Fruit fly (Drosophila melanogaster): ENCODE results near the gene pan.

Gene pan

DNA sequence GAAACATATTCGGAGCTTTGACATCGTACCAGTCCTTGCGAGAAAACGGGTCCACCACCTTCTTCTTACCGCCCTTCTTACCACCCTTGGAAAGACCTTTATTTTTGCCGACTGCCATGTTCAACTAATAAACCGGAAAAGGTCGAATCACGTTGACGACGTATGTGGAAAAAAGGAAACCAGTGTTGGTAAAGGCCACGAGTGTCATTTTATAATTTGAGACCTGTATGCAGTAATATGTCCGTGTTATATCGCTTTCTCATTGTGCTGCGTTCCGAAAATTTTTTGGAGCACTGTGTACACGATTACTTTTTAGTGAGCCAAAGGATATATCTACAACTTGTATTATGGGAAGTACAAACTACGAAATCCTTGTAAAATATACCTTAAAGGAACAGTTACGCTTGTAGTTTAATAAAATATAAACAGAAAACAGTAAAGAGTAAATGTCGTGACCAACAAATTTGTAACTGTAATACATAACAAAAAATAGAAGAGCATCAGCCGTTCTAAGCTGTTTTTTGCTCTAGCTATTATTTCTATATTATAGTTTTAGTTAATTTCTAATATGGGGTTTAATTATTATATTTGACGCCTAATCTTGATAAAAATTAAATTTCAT is 2.0 kb upstream of the pan start, which contains the start of gene RpS3A:
RpS3A (minus strand) TSS at position 145 of the 622 bp plus-strand sequence.
- TF ChIP-seq CG17801 (GFP tag; optimal IDR thresholded peaks at IDR 0.05; ENCODE audit: partially characterized antibody) = peak; percentile 91

DNA sequence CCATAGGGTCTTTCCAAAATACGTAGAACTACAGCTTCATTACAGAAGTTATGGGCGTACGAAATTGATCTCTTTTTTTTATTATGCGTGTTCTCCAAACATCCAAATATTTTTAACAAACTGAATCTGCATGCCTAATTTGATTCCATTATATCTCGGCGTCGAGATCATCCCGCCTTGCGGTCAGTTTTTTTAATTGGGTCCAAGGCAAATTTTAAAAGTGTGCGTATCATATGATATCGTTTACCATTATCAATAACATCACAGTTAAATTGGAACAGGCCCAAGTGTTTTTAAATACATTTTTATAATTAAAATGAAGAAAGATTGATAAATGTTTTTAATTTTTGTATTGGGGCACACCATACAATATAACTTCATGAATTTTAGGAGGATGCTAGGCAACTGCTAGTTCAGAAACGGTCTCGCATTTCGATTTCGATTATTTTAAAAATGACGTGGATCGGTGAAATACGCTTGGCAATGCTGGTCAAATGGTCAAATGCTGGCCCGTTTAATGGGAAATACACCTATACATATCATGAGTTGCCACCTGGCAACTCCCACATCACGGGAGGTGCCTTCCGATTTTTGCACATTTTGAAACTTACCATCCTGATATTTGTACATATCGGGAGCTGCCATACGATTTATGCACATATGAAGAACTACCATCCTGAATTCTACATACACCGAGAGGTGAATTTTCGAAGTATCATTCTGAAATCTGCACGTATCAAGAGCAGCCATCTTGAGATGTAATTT is 760 bp upstream of the pan start:
- no peak for TF ChIP-seq CG17801 (GFP tag; optimal IDR thresholded peaks at IDR 0.05; ENCODE audit: partially characterized antibody)

DNA sequence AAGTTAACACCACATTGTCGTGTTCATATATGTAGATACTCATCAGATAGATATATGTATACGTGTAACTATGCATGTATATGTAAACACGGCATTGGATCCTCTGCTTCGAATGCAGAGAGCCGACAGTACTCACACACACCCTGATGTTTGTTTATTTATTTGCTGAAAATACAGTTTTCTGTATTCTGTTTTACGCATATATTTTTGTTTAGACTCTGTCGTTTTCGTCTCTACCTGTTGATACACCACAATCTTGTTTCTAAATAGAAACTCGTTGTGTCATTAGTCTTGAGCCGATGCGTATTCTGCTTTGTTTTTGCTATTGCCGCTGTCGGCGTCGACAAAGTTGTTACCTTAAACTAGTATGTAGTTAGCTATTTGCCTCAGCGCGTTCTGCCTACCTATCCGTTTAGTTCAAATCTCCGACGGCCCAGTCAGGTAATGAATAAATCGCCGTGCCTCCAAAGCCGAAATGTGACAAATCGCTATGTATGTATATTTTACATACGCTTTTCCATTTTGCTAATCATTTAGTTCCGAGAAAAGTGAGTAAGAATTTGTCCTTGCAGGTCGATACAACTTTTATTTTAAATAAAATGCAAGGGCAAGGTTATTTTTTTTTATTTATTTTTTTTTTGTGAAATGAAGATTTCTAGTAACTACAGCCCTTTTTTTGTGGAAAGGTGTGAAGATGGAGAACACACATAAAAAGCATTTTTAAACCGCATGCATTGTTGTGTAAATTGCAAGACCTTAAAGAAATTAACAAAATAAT is 1.2 kb downstream of the pan start:
- no peak for TF ChIP-seq CG17801 (GFP tag; optimal IDR thresholded peaks at IDR 0.05; ENCODE audit: partially characterized antibody)

DNA sequence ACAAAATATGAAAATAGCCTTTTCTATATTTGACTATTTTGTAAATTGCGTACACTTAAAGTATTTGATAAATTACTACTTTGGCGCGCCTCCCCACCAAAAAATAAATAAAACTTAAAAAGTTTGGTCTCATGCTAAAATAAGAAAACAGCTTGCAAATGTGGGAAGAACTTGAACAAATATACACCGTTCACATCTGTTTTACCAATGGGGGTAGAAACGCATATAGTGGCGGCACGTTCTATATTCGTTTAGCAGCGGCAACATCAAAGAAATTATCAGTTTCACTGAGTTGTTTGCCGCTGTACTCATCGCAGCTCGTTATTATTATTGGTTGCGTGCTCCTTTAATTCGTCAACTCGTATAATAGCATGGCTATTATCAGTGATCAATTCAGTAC is 7.0 kb downstream of the pan start:
- TF ChIP-seq CG17801 (GFP tag; optimal IDR thresholded peaks at IDR 0.05; ENCODE audit: partially characterized antibody) = no peak

DNA sequence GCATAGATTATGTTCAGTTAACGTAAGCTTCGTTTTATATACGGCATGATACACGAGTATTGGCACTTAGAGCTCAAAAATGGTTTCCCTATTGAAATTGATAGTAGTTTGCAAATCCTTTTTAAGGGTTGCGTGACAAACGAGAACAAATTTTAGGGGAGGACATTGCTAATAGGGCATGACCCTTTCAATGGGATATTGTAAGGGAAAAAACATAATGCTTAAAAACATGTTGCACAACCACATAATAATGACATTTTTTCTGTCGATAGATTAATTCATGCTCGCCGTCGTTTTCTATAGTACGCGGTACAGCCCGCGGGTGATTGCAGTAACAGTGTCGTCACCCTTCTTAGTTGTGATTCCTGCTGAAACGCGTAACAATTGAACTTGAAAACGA is 15.7 kb downstream of the pan start:
- no peak for TF ChIP-seq CG17801 (GFP tag; optimal IDR thresholded peaks at IDR 0.05; ENCODE audit: partially characterized antibody)

DNA sequence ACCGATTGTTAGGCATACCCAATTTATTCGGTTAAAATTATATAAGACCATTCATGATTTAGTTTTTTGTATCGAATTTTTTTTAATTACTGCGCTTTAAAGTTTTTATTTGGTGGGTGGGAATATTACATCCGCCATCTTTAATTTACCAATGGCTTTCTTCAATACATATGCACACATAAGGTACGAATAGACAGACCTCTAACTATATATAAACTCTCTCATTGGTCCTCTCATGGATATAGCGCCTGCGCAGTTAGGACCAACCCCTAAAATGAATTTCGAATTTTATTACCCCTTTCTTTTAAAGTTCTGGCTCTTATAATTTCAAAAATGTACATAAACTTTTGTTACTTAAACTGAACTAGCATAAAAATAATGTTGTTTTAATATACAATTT is 18.2 kb downstream of the pan start:
- no peak for TF ChIP-seq CG17801 (GFP tag; optimal IDR thresholded peaks at IDR 0.05; ENCODE audit: partially characterized antibody)

dm6 chr4:89709-90108 is 20.6 kb downstream of the pan start:
- TF ChIP-seq CG17801 (GFP tag; optimal IDR thresholded peaks at IDR 0.05; ENCODE audit: partially characterized antibody) = no peak

DNA sequence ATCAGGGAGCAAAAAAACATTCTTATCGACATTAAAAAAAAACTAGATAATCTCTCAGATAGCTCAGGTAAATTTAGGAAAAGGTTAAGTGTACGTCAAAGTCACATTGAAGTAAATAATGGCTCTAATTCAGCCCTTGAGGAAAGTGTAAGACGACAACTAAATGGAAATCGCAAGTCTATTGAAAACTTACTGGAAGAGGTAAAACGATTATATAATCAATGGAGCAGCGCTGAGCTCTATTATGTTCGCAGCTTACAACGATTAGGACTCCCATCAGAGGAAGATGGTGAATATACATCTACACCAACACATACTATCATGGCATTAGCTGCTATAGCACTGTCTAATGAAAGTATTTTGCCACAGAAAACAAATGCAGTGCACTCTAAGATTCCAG is 22.9 kb downstream of the pan start:
- TF ChIP-seq CG17801 (GFP tag; optimal IDR thresholded peaks at IDR 0.05; ENCODE audit: partially characterized antibody) = no peak

dm6 chr4:102155-102554 is 33.0 kb downstream of the pan start:
- TF ChIP-seq CG17801 (GFP tag; optimal IDR thresholded peaks at IDR 0.05; ENCODE audit: partially characterized antibody) = no peak

- no peak for TF ChIP-seq CG17801 (GFP tag; optimal IDR thresholded peaks at IDR 0.05; ENCODE audit: partially characterized antibody)
These were observed 59.8 kb downstream of the pan start for dm6 chr4:128884-129457.

dm6 chr4:129644-130272 is 60.6 kb downstream of the pan start, which contains the start of gene Ank:
Gene Ank (minus strand): TSS chr4:129849.
- no peak for TF ChIP-seq CG17801 (GFP tag; optimal IDR thresholded peaks at IDR 0.05; ENCODE audit: partially characterized antibody)

DNA sequence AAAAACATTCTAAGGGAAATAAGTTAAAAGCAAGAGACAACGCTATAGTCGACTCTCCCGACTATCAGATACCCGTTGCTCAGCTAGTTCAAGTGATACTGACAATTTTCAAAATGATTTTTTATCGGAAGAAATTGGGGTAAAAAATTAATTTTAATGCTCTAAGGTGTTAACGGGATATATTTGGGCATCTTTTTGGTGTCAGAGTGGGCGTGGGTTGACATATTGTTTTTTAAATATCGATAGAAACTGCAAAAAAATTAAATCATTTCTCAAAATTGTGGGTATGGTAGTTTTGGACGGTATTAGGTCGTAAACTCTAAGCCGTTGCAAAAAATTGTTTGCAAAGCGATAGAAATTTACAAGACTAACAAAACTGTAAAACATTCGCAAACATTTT is 61.4 kb downstream of the pan start:
- TF ChIP-seq CG17801 (GFP tag; optimal IDR thresholded peaks at IDR 0.05; ENCODE audit: partially characterized antibody) = no peak

dm6 chr4:130990-131389 is 61.9 kb downstream of the pan start:
- no peak for TF ChIP-seq CG17801 (GFP tag; optimal IDR thresholded peaks at IDR 0.05; ENCODE audit: partially characterized antibody)

DNA sequence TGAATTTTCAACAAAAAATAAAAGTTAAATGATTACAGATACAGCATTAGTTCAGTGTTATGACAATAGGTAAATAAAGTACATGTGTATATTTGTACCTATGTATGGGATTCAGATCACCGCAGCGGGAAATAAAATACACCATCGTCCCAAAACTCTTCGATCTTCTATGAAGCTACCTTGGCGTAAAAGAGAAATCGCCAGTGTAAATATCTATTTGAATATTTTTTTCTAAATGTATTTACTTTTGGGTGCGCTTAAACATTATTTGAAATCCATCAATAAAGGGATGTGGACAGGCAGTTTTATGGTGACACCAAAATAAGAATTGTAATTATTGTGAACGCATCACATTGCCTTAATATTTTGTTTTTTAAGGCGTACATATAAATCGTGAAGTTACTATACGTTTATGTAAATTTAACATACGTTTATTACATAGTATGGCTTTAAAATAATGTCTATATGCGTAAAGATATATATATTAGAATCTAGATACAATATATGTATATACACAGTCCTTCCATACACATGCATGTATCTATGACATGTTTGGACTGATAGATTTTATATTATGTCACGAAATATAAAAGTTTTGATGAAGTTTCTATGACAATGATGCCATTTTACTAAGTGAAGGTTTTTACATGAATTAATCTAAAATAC is 63.0 kb downstream of the pan start, which contains the start of gene anne:
anne (plus strand) TSS at position 263 of the 666 bp plus-strand sequence.
- peak; percentile 2 for TF ChIP-seq CG17801 (GFP tag; optimal IDR thresholded peaks at IDR 0.05; ENCODE audit: partially characterized antibody)

Data from ovary, adult (tissue).